Worm (Caenorhabditis elegans): ENCODE data around the gene clc-19.
A peak's percentile ranks its signal among the peaks of the same experiment; 100 is the strongest.

The clc-19 gene

DNA sequence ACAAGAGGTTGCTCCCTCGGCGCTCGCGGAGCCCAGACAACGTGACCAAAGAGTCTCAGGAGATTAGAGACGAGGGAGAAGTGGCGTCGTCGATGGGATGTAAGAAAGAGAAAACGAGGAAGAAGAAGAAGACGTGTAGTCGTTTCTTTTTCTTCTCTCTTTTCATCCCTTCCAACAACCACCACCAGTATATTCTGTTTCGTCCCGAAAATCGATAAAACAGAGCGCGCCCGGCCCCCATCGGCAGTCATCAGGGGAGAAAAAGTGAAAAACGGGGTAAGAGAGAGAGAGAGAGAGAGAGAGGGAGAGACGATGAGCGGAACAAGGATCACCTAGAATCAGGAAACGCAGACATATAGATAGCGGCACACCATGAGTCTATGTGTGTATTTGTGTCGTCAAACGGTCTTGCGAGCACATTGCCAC, 14.5 kb upstream of the clc-19 start (continued):
- TF ChIP-seq K09A11.1 (tag; optimal IDR thresholded peaks at IDR 0.05; ENCODE audit: insufficient read depth) (peak; percentile 46), ceh-31 (tag; optimal IDR thresholded peaks at IDR 0.05) (peak; percentile 83), ceh-18 (tag; optimal IDR thresholded peaks at IDR 0.05) (peak; percentile 42), ceh-19 (GFP tag; optimal IDR thresholded peaks at IDR 0.05) (peak; percentile 68), nfya-1 (tag; optimal IDR thresholded peaks at IDR 0.05) (peak; percentile 71)

DNA sequence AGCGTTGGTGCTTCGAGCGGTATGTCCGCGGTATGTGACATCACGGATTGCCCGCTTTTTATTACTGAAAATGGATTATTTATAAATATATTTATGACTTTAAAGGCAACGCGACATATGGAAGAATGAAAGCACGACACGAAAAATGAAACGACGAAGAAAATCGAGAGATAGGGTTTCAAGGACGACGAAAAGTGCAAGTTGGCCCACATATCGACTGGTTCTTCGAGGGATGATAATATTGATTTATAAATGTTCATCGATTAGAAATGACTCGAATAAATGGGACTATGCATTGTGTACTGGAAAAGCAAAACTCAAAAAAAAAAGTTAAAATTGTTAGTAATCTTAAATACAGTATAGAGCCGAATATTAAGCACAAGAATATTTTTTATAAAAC, 13.4 kb upstream of the clc-19 start, which contains the start of gene zer-1:
TSS of gene zer-1 (minus strand) at position 68 of the 400 bp plus-strand sequence.
- TF ChIP-seq unc-86 (tag; optimal IDR thresholded peaks at IDR 0.05) (no peak), pax-1 (tag; optimal IDR thresholded peaks at IDR 0.05) (no peak), pha-4 (tag; optimal IDR thresholded peaks at IDR 0.05) (no peak), unc-42 (tag; optimal IDR thresholded peaks at IDR 0.05) (no peak), ceh-14 (tag; optimal IDR thresholded peaks at IDR 0.05) (no peak), K02D7.2 (tag; optimal IDR thresholded peaks at IDR 0.05) (no peak), fkh-6 (tag; optimal IDR thresholded peaks at IDR 0.05) (no peak), ceh-48 (tag; optimal IDR thresholded peaks at IDR 0.05) (no peak), ceh-34 (tag; optimal IDR thresholded peaks at IDR 0.05) (no peak), ceh-45 (GFP tag; IDR thresholded peaks at IDR 0.05) (no peak), ceh-18 (tag; optimal IDR thresholded peaks at IDR 0.05) (no peak), ets-4 (tag; optimal IDR thresholded peaks at IDR 0.05) (no peak), nfya-1 (tag; optimal IDR thresholded peaks at IDR 0.05) (no peak), tbx-2 (tag; optimal IDR thresholded peaks at IDR 0.05) (no peak), F13H6.1 (tag; optimal IDR thresholded peaks at IDR 0.05) (no peak), hlh-30 (tag; optimal IDR thresholded peaks at IDR 0.05; ENCODE audit: insufficient read depth) (no peak), mec-3 (tag; optimal IDR thresholded peaks at IDR 0.05; ENCODE audit: borderline replicate concordance) (no peak), dve-1 (tag; optimal IDR thresholded peaks at IDR 0.05) (no peak), C08G9.2 (tag; optimal IDR thresholded peaks at IDR 0.05) (no peak)

DNA sequence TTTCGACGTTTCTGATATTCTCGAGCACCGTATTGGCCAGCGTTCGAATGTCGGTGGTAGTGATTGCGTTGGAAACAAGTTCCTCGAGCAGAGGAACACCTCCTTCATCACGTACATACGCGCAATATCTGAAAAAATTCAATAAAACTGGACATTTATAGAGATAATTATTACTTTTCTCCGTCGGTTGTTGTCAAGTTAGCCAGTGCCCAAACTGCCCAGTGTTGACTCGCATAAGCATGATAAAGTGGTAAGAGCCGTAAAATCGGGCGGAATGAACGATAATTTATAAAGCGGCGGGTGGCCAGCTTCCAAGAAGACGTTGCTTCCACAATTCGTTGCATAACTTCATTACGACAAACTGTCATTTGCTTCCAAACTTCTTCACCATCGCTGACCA, 10.2 kb upstream of the clc-19 start:
- TF ChIP-seq syd-9 (tag; optimal IDR thresholded peaks at IDR 0.05) (no peak), pag-3 (tag; optimal IDR thresholded peaks at IDR 0.05; ENCODE audit: borderline replicate concordance) (no peak), ceh-22 (tag; optimal IDR thresholded peaks at IDR 0.05) (no peak), ttx-3 (tag; optimal IDR thresholded peaks at IDR 0.05) (no peak), hlh-6 (tag; optimal IDR thresholded peaks at IDR 0.05) (no peak), madf-2 (tag; optimal IDR thresholded peaks at IDR 0.05) (no peak), mec-3 (tag; optimal IDR thresholded peaks at IDR 0.05; ENCODE audit: borderline replicate concordance) (no peak), pax-1 (tag; optimal IDR thresholded peaks at IDR 0.05) (no peak), nhr-11 (tag; optimal IDR thresholded peaks at IDR 0.05) (no peak), tbx-2 (tag; optimal IDR thresholded peaks at IDR 0.05) (no peak), lim-6 (tag; optimal IDR thresholded peaks at IDR 0.05) (no peak), elt-2 (tag; optimal IDR thresholded peaks at IDR 0.05) (no peak), ets-4 (tag; optimal IDR thresholded peaks at IDR 0.05) (no peak)

DNA sequence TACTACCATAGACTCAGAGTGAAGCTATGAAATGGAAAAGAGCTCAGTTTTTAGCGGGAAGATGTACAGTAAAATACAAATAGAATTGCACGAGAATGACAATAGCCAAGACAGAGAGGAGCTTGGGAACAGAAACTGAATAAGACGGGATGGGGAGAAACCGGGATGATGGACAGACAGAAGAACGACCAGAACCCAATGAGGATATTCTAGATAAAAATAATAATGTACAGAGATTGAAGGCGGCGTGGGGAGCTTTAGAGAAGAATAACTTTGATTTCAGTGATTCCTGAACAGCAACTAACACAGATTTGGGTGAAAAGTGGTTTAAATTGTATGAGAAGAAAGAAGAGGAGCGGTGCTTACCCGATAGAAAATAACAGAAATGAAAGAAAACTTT, 8.1 kb upstream of the clc-19 start:
- TF ChIP-seq nhr-232 (tag; optimal IDR thresholded peaks at IDR 0.05), result no peak
- no peak for TF ChIP-seq lim-6 (tag; optimal IDR thresholded peaks at IDR 0.05)
- no peak for TF ChIP-seq ceh-34 (tag; optimal IDR thresholded peaks at IDR 0.05)
- no peak for TF ChIP-seq sox-2 (GFP tag; IDR thresholded peaks at IDR 0.05)
- TF ChIP-seq ceh-22 (tag; optimal IDR thresholded peaks at IDR 0.05), result no peak
- no peak for TF ChIP-seq ceh-24 (tag; optimal IDR thresholded peaks at IDR 0.05)
- no peak for TF ChIP-seq fax-1 (tag; optimal IDR thresholded peaks at IDR 0.05)
- TF ChIP-seq unc-86 (tag; optimal IDR thresholded peaks at IDR 0.05), result no peak
- no peak for TF ChIP-seq unc-55 (GFP tag; optimal IDR thresholded peaks at IDR 0.05)
- no peak for TF ChIP-seq pha-2 (tag; optimal IDR thresholded peaks at IDR 0.05)
- TF ChIP-seq Y22D7AL.16 (tag; optimal IDR thresholded peaks at IDR 0.05), result no peak
- no peak for TF ChIP-seq ceh-2 (tag; optimal IDR thresholded peaks at IDR 0.05)
- no peak for TF ChIP-seq C08G9.2 (tag; optimal IDR thresholded peaks at IDR 0.05)
- TF ChIP-seq elt-4 (tag; optimal IDR thresholded peaks at IDR 0.05), result no peak
